Fruit fly (Drosophila melanogaster) whole organism, embryonic: ENCODE data around the gene Sema5c.

Experiments used
- Atf-2 ChIP-seq: fragments of 200-800 bp; sonication (Bioruptor generic); optimal IDR thresholded peaks from 2 replicates; lab custom pipeline; 2016; ENCODE audit warnings: missing biosample characterization, missing genetic modification characterization
- CG11398 ChIP-seq: fragments of 200-800 bp; sonication (Bioruptor generic); optimal IDR thresholded peaks from 2 replicates; lab custom pipeline; 2016; ENCODE audit warnings: missing biosample characterization, missing genetic modification characterization
- CG11560 ChIP-seq: fragments of 200-800 bp; sonication (Bioruptor generic); IDR thresholded peaks from 3 replicates; pipeline ENCODE4 v1.3.6; 2022; ENCODE audit warnings: missing biosample characterization, missing genetic modification characterization
- CG11695 ChIP-seq: fragments of 200-800 bp; sonication (Bioruptor generic); IDR thresholded peaks from 3 replicates; pipeline ENCODE4 v1.3.6; 2022; ENCODE audit warnings: missing biosample characterization, missing genetic modification characterization
- CG12104 ChIP-seq: fragments of 200-800 bp; sonication (Bioruptor generic); optimal IDR thresholded peaks from 3 replicates; lab custom pipeline; 2016; ENCODE audit warnings: missing biosample characterization, missing genetic modification characterization
- CG13894 ChIP-seq: fragments of 200-800 bp; sonication (Bioruptor generic); optimal IDR thresholded peaks from 3 replicates; lab custom pipeline; 2018; ENCODE audit warnings: missing biosample characterization, mild to moderate bottlenecking, missing genetic modification characterization, moderate library complexity
- CG15696 ChIP-seq: fragments of 200-800 bp; sonication (Bioruptor generic); optimal IDR thresholded peaks from 2 replicates; lab custom pipeline; 2019; ENCODE audit warnings: missing biosample characterization, mild to moderate bottlenecking, missing genetic modification characterization, moderate library complexity
- CG17359 ChIP-seq: fragments of 200-800 bp; sonication (Bioruptor generic); optimal IDR thresholded peaks from 3 replicates; lab custom pipeline; 2018; ENCODE audit warnings: missing biosample characterization, mild to moderate bottlenecking, missing genetic modification characterization, moderate library complexity
- CG17385 ChIP-seq: fragments of 200-800 bp; sonication (Bioruptor generic); optimal IDR thresholded peaks from 3 replicates; lab custom pipeline; 2018; ENCODE audit warnings: missing biosample characterization, mild to moderate bottlenecking, missing genetic modification characterization
- CG31224 ChIP-seq: fragments of 200-800 bp; sonication (Bioruptor generic); IDR thresholded peaks from 2 replicates; pipeline ENCODE4 v1.3.6; 2022; ENCODE audit warnings: missing biosample characterization, missing genetic modification characterization
- CG31441 ChIP-seq: fragments of 200-800 bp; sonication (Bioruptor generic); IDR thresholded peaks from 2 replicates; pipeline ENCODE4 v1.3.6; 2022; ENCODE audit warnings: missing biosample characterization, missing genetic modification characterization
- CG4820 ChIP-seq: fragments of 200-800 bp; sonication (Bioruptor generic); optimal IDR thresholded peaks from 3 replicates; lab custom pipeline; 2016; ENCODE audit warnings: missing biosample characterization, missing genetic modification characterization
- CG5245 ChIP-seq: fragments of 200-800 bp; sonication (Bioruptor generic); optimal IDR thresholded peaks from 3 replicates; lab custom pipeline; 2016; ENCODE audit warnings: missing biosample characterization, missing genetic modification characterization
- CG5953 ChIP-seq: fragments of 200-800 bp; sonication (Bioruptor generic); IDR thresholded peaks from 2 replicates; pipeline ENCODE4 v1.3.6; 2022; ENCODE audit warnings: missing biosample characterization, missing genetic modification characterization
- CG7271 ChIP-seq: fragments of 200-800 bp; sonication (Bioruptor generic); optimal IDR thresholded peaks from 2 replicates; lab custom pipeline; 2018; ENCODE audit warnings: missing biosample characterization, mild to moderate bottlenecking, missing genetic modification characterization, moderate library complexity
- CrebB ChIP-seq: fragments of 200-800 bp; sonication (Bioruptor generic); optimal IDR thresholded peaks from 3 replicates; lab custom pipeline; 2018; ENCODE audit warnings: missing biosample characterization, mild to moderate bottlenecking, missing genetic modification characterization
- D19A ChIP-seq: fragments of 200-800 bp; optimal IDR thresholded peaks from 3 replicates; lab custom pipeline; 2019; ENCODE audit warnings: missing biosample characterization, mild to moderate bottlenecking, missing genetic modification characterization, moderate library complexity
- Deaf1 ChIP-seq: fragments of 200-800 bp; optimal IDR thresholded peaks from 3 replicates; lab custom pipeline; 2019; ENCODE audit warnings: missing biosample characterization, mild to moderate bottlenecking, missing genetic modification characterization, moderate library complexity
- ERR ChIP-seq: fragments of 200-800 bp; sonication (Bioruptor generic); optimal IDR thresholded peaks from 2 replicates; lab custom pipeline; 2016; ENCODE audit warnings: missing biosample characterization, missing genetic modification characterization
- Jarid2 ChIP-seq: fragments of 200-800 bp; sonication (Bioruptor generic); optimal IDR thresholded peaks from 3 replicates; lab custom pipeline; 2017; ENCODE audit warnings: mild to moderate bottlenecking, missing biosample characterization, missing genetic modification reagents, missing genetic modification characterization
- NC2α ChIP-seq: fragments of 200-800 bp; sonication (Bioruptor generic); optimal IDR thresholded peaks from 2 replicates; lab custom pipeline; 2016; ENCODE audit warnings: missing biosample characterization, missing genetic modification characterization
- Neu2 ChIP-seq: fragments of 200-800 bp; sonication (Bioruptor generic); optimal IDR thresholded peaks from 3 replicates; lab custom pipeline; 2016; ENCODE audit warnings: missing biosample characterization, missing genetic modification characterization, borderline replicate concordance
- Opbp ChIP-seq: fragments of 200-800 bp; sonication (Bioruptor generic); IDR thresholded peaks from 3 replicates; pipeline ENCODE4 v1.3.6; 2022; ENCODE audit warnings: missing biosample characterization, missing genetic modification characterization; ENCODE audit not compliant: partially characterized antibody
- Rx ChIP-seq: fragments of 200-800 bp; sonication (Bioruptor generic); IDR thresholded peaks from 2 replicates; pipeline ENCODE4 v1.3.6; 2022; ENCODE audit warnings: missing biosample characterization, missing genetic modification characterization
- ab ChIP-seq: fragments of 200-800 bp; sonication (Bioruptor generic); optimal IDR thresholded peaks from 2 replicates; lab custom pipeline; 2016; ENCODE audit warnings: missing biosample characterization, missing genetic modification characterization
- az2 ChIP-seq: fragments of 200-800 bp; sonication (Bioruptor generic); optimal IDR thresholded peaks from 3 replicates; lab custom pipeline; 2016; ENCODE audit warnings: missing biosample characterization, missing genetic modification characterization
- cad ChIP-seq: fragments of >200 bp; optimal IDR thresholded peaks from 2 replicates; lab custom pipeline; 2017; ENCODE audit warnings: missing biosample characterization, missing genetic modification characterization
- chif ChIP-seq, 2 experiments: fragments of 200-800 bp; sonication (Bioruptor generic); optimal IDR thresholded peaks; 3 replicates each; lab custom pipeline; 2016; ENCODE audit warnings: missing biosample characterization in 2 of 2, missing genetic modification characterization in 2 of 2
- chinmo ChIP-seq: fragments of 200-800 bp; sonication (Bioruptor generic); IDR thresholded peaks from 4 replicates; pipeline ENCODE4 v1.3.6; 2022; ENCODE audit warnings: missing biosample characterization, missing genetic modification characterization; ENCODE audit not compliant: partially characterized antibody
- emc ChIP-seq: fragments of 200-800 bp; sonication (Bioruptor generic); optimal IDR thresholded peaks from 2 replicates; lab custom pipeline; 2016; ENCODE audit warnings: missing biosample characterization, missing genetic modification characterization
- ftz-f1 ChIP-seq: fragments of 200-800 bp; sonication (Bioruptor generic); optimal IDR thresholded peaks from 2 replicates; lab custom pipeline; 2016; ENCODE audit warnings: missing biosample characterization, missing genetic modification characterization
- gem ChIP-seq: fragments of 200-800 bp; sonication (Bioruptor generic); optimal IDR thresholded peaks from 2 replicates; lab custom pipeline; 2019; ENCODE audit warnings: missing biosample characterization, mild to moderate bottlenecking, missing genetic modification characterization, moderate library complexity
- gt ChIP-seq: fragments of 200-800 bp; sonication (Bioruptor generic); IDR thresholded peaks from 2 replicates; pipeline ENCODE4 v1.3.6; 2022; ENCODE audit warnings: missing biosample characterization, missing genetic modification characterization
- her ChIP-seq: fragments of 200-800 bp; sonication (Bioruptor generic); optimal IDR thresholded peaks from 2 replicates; lab custom pipeline; 2016; ENCODE audit warnings: missing biosample characterization, missing genetic modification characterization
- hkb ChIP-seq, 2 experiments: fragments of 200-800 bp in 1 of 2; fragments of >200 bp in 1 of 2; sonication (Bioruptor generic) in 1 of 2; IDR thresholded peaks in 1 of 2; optimal IDR thresholded peaks in 1 of 2; 2 replicates each; pipeline versions ENCODE4 v1.3.6 to Lab custom; 2017 to 2022; ENCODE audit warnings: missing biosample characterization in 1 of 2, missing genetic modification characterization in 1 of 2
- luna ChIP-seq: fragments of 200-800 bp; sonication (Bioruptor generic); optimal IDR thresholded peaks from 2 replicates; lab custom pipeline; 2016; ENCODE audit warnings: missing biosample characterization, missing genetic modification characterization
- mirr ChIP-seq: fragments of 200-800 bp; sonication (Bioruptor generic); optimal IDR thresholded peaks from 3 replicates; lab custom pipeline; 2018; ENCODE audit warnings: missing biosample characterization, mild to moderate bottlenecking, missing genetic modification characterization
- mld ChIP-seq: fragments of 200-800 bp; sonication (Bioruptor generic); IDR thresholded peaks from 3 replicates; pipeline ENCODE4 v1.3.6; 2022; ENCODE audit warnings: missing biosample characterization, missing genetic modification characterization; ENCODE audit not compliant: partially characterized antibody
- nau ChIP-seq: fragments of 200-800 bp; sonication (Bioruptor generic); optimal IDR thresholded peaks from 3 replicates; lab custom pipeline; 2017; ENCODE audit warnings: missing biosample characterization, mild to moderate bottlenecking, missing genetic modification characterization, missing genetic modification reagents
- otp ChIP-seq: fragments of 200-800 bp; sonication (Bioruptor generic); IDR thresholded peaks from 3 replicates; pipeline ENCODE4, ENCODE4 v1.3.6; 2022; ENCODE audit warnings: missing biosample characterization, missing genetic modification characterization
- pros ChIP-seq: fragments of 200-800 bp; sonication (Bioruptor generic); optimal IDR thresholded peaks from 3 replicates; lab custom pipeline; 2019; ENCODE audit warnings: missing biosample characterization, mild to moderate bottlenecking, missing genetic modification characterization, moderate library complexity
- ro ChIP-seq: fragments of 200-800 bp; sonication (Bioruptor generic); IDR thresholded peaks from 2 replicates; pipeline ENCODE4 v1.3.6; 2022; ENCODE audit warnings: missing biosample characterization, missing genetic modification characterization
- row ChIP-seq: fragments of 200-800 bp; sonication (Bioruptor generic); IDR thresholded peaks from 3 replicates; pipeline ENCODE4 v1.3.6; 2022; ENCODE audit warnings: missing biosample characterization, missing genetic modification characterization
- salm ChIP-seq: fragments of 200-800 bp; sonication (Bioruptor generic); optimal IDR thresholded peaks from 2 replicates; lab custom pipeline; 2018; ENCODE audit warnings: missing biosample characterization, mild to moderate bottlenecking, missing genetic modification characterization
- sima ChIP-seq: fragments of 200-800 bp; sonication (Bioruptor generic); optimal IDR thresholded peaks from 2 replicates; lab custom pipeline; 2016; ENCODE audit warnings: missing biosample characterization, missing genetic modification characterization
- tgo ChIP-seq: fragments of 200-800 bp; sonication (Bioruptor generic); IDR thresholded peaks from 3 replicates; pipeline ENCODE4 v1.3.6; 2022; ENCODE audit warnings: missing biosample characterization, missing genetic modification characterization
- wek ChIP-seq: fragments of 200-800 bp; sonication (Bioruptor generic); optimal IDR thresholded peaks from 3 replicates; lab custom pipeline; 2018; ENCODE audit warnings: missing biosample characterization, mild to moderate bottlenecking, missing genetic modification characterization, moderate library complexity
- yki ChIP-seq: fragments of >200 bp; optimal IDR thresholded peaks from 3 replicates; lab custom pipeline; 2018
- zen ChIP-seq: fragments of 200-800 bp; sonication (Bioruptor generic); optimal IDR thresholded peaks from 3 replicates; lab custom pipeline; 2018; ENCODE audit warnings: missing biosample characterization, mild to moderate bottlenecking, missing genetic modification characterization, moderate library complexity

Sema5c gene

dm6 chr3L:12084969-12085690 lies 3.5 kb upstream of the Sema5c start (continued):
- TF ChIP-seq row = no peak; the same call in 2 of the 3 replicates
- TF ChIP-seq Rx (GFP tag; lab: Robert Waterston, UW) = no peak
- peak; percentile 53 for TF ChIP-seq D19A (tag; lab: Kevin White, UChicago)
- peak; percentile 52 for TF ChIP-seq CG31441 (GFP tag; lab: Robert Waterston, UW)
- no peak for TF ChIP-seq zen (tag; lab: Kevin White, UChicago)
- no peak for TF ChIP-seq otp (GFP tag; lab: Robert Waterston, UW)
- peak; percentile 52; the same call in 1 of the 3 replicates for TF ChIP-seq CG11695
- TF ChIP-seq yki (lab: Kevin White, UChicago) = no peak
- 0 out of 4 replicates have a peak, but pooled peaks have one; percentile 21 for TF ChIP-seq chinmo (GFP tag; lab: Robert Waterston, UW)
- TF ChIP-seq tgo (GFP tag; lab: Robert Waterston, UW) = no peak
- no peak for TF ChIP-seq NC2α (GFP tag; lab: Kevin White, UChicago)
- no peak for TF ChIP-seq CG13894 (tag; lab: Kevin White, UChicago)
- peak; percentile 68 for TF ChIP-seq gem (tag; lab: Kevin White, UChicago)
- no peak for TF ChIP-seq cad (GFP tag; lab: Kevin White, UChicago)
- no peak for TF ChIP-seq nau
- TF ChIP-seq, all 482 proteins: peak for 60

DNA sequence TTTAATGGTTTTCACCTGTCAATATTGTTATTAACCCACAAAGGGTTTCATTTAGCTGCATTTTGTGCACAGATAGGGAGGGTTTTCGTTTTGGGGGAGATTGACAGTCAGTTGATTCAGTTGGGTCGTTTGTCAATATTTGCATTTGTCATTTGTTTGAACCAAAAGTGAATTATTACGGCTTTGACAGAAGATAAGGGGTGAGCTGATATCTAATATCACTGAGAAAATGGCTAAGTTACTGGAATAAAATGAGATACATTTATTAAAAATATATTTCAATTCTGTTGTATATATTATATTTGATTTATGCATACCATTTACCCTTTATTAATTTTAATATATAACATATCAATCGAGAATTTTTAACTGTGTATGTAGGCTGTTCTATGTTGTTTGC lies 2.2 kb upstream of the Sema5c start:
- no peak for TF ChIP-seq ro
- no peak for TF ChIP-seq az2
- TF ChIP-seq chinmo (GFP tag; lab: Robert Waterston, UW) = no peak
- no peak for TF ChIP-seq luna (GFP tag; lab: Kevin White, UChicago)
- no peak for TF ChIP-seq CG7271
- TF ChIP-seq emc = no peak
- peak; percentile 40 for TF ChIP-seq CG4820
- no peak for TF ChIP-seq her
- TF ChIP-seq Atf-2 (GFP tag; lab: Kevin White, UChicago) = no peak
- no peak for TF ChIP-seq ERR (GFP tag; lab: Kevin White, UChicago)
- peak; percentile 87 for TF ChIP-seq wek
- TF ChIP-seq ab (GFP tag; lab: Kevin White, UChicago) = no peak
- TF ChIP-seq salm = peak; percentile 59
- TF ChIP-seq CG12104 (GFP tag; lab: Kevin White, UChicago) = peak; percentile 39
- no peak for TF ChIP-seq Opbp (GFP tag; lab: Robert Waterston, UW)
- TF ChIP-seq CG5953 (GFP tag; lab: Robert Waterston, UW) = no peak
- no peak for TF ChIP-seq hkb (optimal IDR thresholded peaks at IDR 0.05; lab: Kevin White, UChicago)
- TF ChIP-seq hkb (GFP tag; IDR thresholded peaks at IDR 0.05; lab: Robert Waterston, UW) = peak; percentile 64
- TF ChIP-seq CG5245 (GFP tag; lab: Kevin White, UChicago) = no peak
- TF ChIP-seq Deaf1 (tag; lab: Kevin White, UChicago) = no peak
- TF ChIP-seq gt (GFP tag; lab: Robert Waterston, UW) = no peak
- no peak for TF ChIP-seq ftz-f1 (GFP tag; lab: Kevin White, UChicago)
- TF ChIP-seq Jarid2 (GFP tag; lab: Kevin White, UChicago) = peak; percentile 7
- no peak for TF ChIP-seq mirr
- TF ChIP-seq CG11398 (GFP tag; lab: Kevin White, UChicago) = no peak
- TF ChIP-seq CG17359 (tag; lab: Kevin White, UChicago) = peak; percentile 67
- no peak for TF ChIP-seq Neu2
- peak; percentile 87 for TF ChIP-seq CG15696 (tag; lab: Kevin White, UChicago)
- TF ChIP-seq CG31224 = no peak
- no peak for TF ChIP-seq pros (GFP tag; lab: Kevin White, UChicago)
- no peak for TF ChIP-seq chif (GFP tag; optimal IDR thresholded peaks at IDR 0.05; lab: Kevin White, UChicago)
- TF ChIP-seq sima (GFP tag; lab: Kevin White, UChicago) = no peak
- TF ChIP-seq CrebB (tag; lab: Kevin White, UChicago) = peak; percentile 61
- TF ChIP-seq CG17385 (GFP tag; lab: Kevin White, UChicago) = peak; percentile 46
- TF ChIP-seq CG11560 (tag; lab: Robert Waterston, UW) = no peak
- no peak for TF ChIP-seq mld (GFP tag; lab: Robert Waterston, UW)
